Worm (Caenorhabditis elegans): ENCODE measurements around the gene F52H3.11.

The F52H3.11 gene

ce11 chrII:10067817-10068216, 22.9 kb upstream of the F52H3.11 start, which contains the start of gene die-1:
Gene die-1 (minus strand): TSS chrII:10067917.
- TF ChIP-seq ama-1 (optimal IDR thresholded peaks at IDR 0.05) = no peak

- TF ChIP-seq nhr-67 (tag; optimal IDR thresholded peaks at IDR 0.05) (no peak), elt-2 (tag; optimal IDR thresholded peaks at IDR 0.05) (no peak), lin-39 (tag; optimal IDR thresholded peaks at IDR 0.05) (no peak), skn-1 (tag; optimal IDR thresholded peaks at IDR 0.05) (no peak), jun-1 (tag; optimal IDR thresholded peaks at IDR 0.05) (no peak), egl-27 (tag; optimal IDR thresholded peaks at IDR 0.05) (no peak), nhr-76 (tag; optimal IDR thresholded peaks at IDR 0.05) (no peak), zag-1 (tag; optimal IDR thresholded peaks at IDR 0.05) (no peak), snpc-4 (tag; optimal IDR thresholded peaks at IDR 0.05) (no peak), ZK546.5 (tag; optimal IDR thresholded peaks at IDR 0.05) (no peak), elt-1 (tag; optimal IDR thresholded peaks at IDR 0.05) (no peak), nhr-12 (tag; optimal IDR thresholded peaks at IDR 0.05) (no peak), nhr-23 (tag; optimal IDR thresholded peaks at IDR 0.05) (no peak), lin-15B (tag; optimal IDR thresholded peaks at IDR 0.05) (no peak), ceh-28 (tag; optimal IDR thresholded peaks at IDR 0.05) (no peak), R02D3.7 (tag; optimal IDR thresholded peaks at IDR 0.05) (no peak), unc-39 (tag; optimal IDR thresholded peaks at IDR 0.05) (no peak), ztf-11 (tag; optimal IDR thresholded peaks at IDR 0.05) (no peak)
Measured at ce11 chrII:10065472-10065871, 20.5 kb upstream of the F52H3.11 start.

- TF ChIP-seq lsy-12 (tag; optimal IDR thresholded peaks at IDR 0.05) = no peak
- TF ChIP-seq mdl-1 (tag; optimal IDR thresholded peaks at IDR 0.05) = no peak
- TF ChIP-seq egl-27 (tag; optimal IDR thresholded peaks at IDR 0.05) = no peak
- TF ChIP-seq lin-15B (tag; optimal IDR thresholded peaks at IDR 0.05) = no peak
- TF ChIP-seq sea-2 (GFP tag; optimal IDR thresholded peaks at IDR 0.05) = no peak
- no peak for TF ChIP-seq daf-12 (tag; optimal IDR thresholded peaks at IDR 0.05)
- TF ChIP-seq elt-3 (tag; optimal IDR thresholded peaks at IDR 0.05) = no peak
- no peak for TF ChIP-seq unc-62 (GFP tag; optimal IDR thresholded peaks at IDR 0.05)
- TF ChIP-seq hmg-11 (tag; optimal IDR thresholded peaks at IDR 0.05) = no peak
- no peak for TF ChIP-seq nhr-43 (tag; optimal IDR thresholded peaks at IDR 0.05; ENCODE audit: poor library complexity, severe bottlenecking)
- TF ChIP-seq nhr-76 (tag; optimal IDR thresholded peaks at IDR 0.05) = no peak
- no peak for TF ChIP-seq lin-39 (tag; optimal IDR thresholded peaks at IDR 0.05)
- no peak for TF ChIP-seq R02D3.7 (tag; optimal IDR thresholded peaks at IDR 0.05)
- no peak for TF ChIP-seq zag-1 (tag; optimal IDR thresholded peaks at IDR 0.05)
Measured at ce11 chrII:10060508-10060907, 15.5 kb upstream of the F52H3.11 start, which contains the start of gene stg-1. Gene stg-1 (minus strand): TSS chrII:10060660.

- no peak for TF ChIP-seq unc-39 (tag; optimal IDR thresholded peaks at IDR 0.05)
- TF ChIP-seq ceh-28 (tag; optimal IDR thresholded peaks at IDR 0.05) = no peak
- TF ChIP-seq nhr-77 (tag; optimal IDR thresholded peaks at IDR 0.05) = no peak
- TF ChIP-seq tbx-2 (tag; optimal IDR thresholded peaks at IDR 0.05) = no peak
- TF ChIP-seq mml-1 (tag; optimal IDR thresholded peaks at IDR 0.05) = no peak
- TF ChIP-seq elt-1 (tag; optimal IDR thresholded peaks at IDR 0.05) = no peak
- no peak for TF ChIP-seq ceh-82 (tag; optimal IDR thresholded peaks at IDR 0.05)
- no peak for TF ChIP-seq jun-1 (tag; optimal IDR thresholded peaks at IDR 0.05)
- TF ChIP-seq ceh-16 (tag; optimal IDR thresholded peaks at IDR 0.05) = no peak
- TF ChIP-seq daf-12 (tag; optimal IDR thresholded peaks at IDR 0.05) = no peak
- TF ChIP-seq hmg-11 (tag; optimal IDR thresholded peaks at IDR 0.05) = no peak
- no peak for TF ChIP-seq R02D3.7 (tag; optimal IDR thresholded peaks at IDR 0.05)
- no peak for TF ChIP-seq eor-1 (tag; optimal IDR thresholded peaks at IDR 0.05)
- TF ChIP-seq ama-1 (optimal IDR thresholded peaks at IDR 0.05) = no peak
Measured at ce11 chrII:10056545-10057038, 11.6 kb upstream of the F52H3.11 start, which contains the start of gene C18D1.2. Gene C18D1.2 (plus strand): TSS chrII:10056988.

ce11 chrII:10051485-10051884, 6.5 kb upstream of the F52H3.11 start:
- TF ChIP-seq nhr-11 (tag; optimal IDR thresholded peaks at IDR 0.05) (peak; percentile 91), pqm-1 (tag; optimal IDR thresholded peaks at IDR 0.05) (no peak), skn-1 (tag; optimal IDR thresholded peaks at IDR 0.05) (no peak)
